Worm (Caenorhabditis elegans): ENCODE measurements around the gene srh-180.

ce11 chrV:16285794-16286193, 31.6 kb upstream of the srh-180 start, which contains the start of gene F28G4.4:
- no peak for TF ChIP-seq mdl-1 (tag; optimal IDR thresholded peaks at IDR 0.05)
- no peak for TF ChIP-seq lin-15B (tag; optimal IDR thresholded peaks at IDR 0.05)
- no peak for TF ChIP-seq sptf-1 (tag; optimal IDR thresholded peaks at IDR 0.05)
- TF ChIP-seq sox-4 (tag; optimal IDR thresholded peaks at IDR 0.05), result no peak
- no peak for TF ChIP-seq ztf-11 (tag; optimal IDR thresholded peaks at IDR 0.05)
